Worm (Caenorhabditis elegans): ENCODE results near the gene H05C05.1.

Gene H05C05.1

DNA sequence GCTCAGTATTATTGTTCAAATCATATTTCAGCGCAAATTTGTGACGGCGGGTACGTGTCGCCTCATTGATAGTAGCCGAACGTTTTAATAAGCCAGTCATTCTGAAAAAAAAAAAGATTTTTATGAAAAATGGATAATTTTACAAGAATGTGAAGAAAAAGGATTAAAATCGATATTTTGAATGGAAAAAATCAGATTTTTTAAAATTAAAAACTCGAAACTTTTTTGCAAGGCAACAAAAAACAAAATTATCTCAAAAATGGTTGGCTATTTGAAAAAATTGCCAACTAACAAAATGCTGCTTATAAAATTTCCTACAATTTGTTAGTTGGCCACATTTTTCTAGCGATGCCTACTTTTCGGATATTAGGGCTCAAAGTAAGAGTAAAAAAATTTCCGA is 43.0 kb downstream of the H05C05.1 start, which contains the start of gene Y55D5A.4:
Y55D5A.4 (minus strand) TSS at position 101 of the 400 bp plus-strand sequence.
- no peak for TF ChIP-seq sma-9 (GFP tag; optimal IDR thresholded peaks at IDR 0.05)
- no peak for TF ChIP-seq sma-9 (tag; optimal IDR thresholded peaks at IDR 0.05)
- TF ChIP-seq nhr-11 (tag; optimal IDR thresholded peaks at IDR 0.05) = no peak
- TF ChIP-seq nhr-6 (tag; optimal IDR thresholded peaks at IDR 0.05) = no peak
- no peak for TF ChIP-seq ztf-11 (tag; optimal IDR thresholded peaks at IDR 0.05)
- no peak for TF ChIP-seq ZK546.5 (tag; optimal IDR thresholded peaks at IDR 0.05)

DNA sequence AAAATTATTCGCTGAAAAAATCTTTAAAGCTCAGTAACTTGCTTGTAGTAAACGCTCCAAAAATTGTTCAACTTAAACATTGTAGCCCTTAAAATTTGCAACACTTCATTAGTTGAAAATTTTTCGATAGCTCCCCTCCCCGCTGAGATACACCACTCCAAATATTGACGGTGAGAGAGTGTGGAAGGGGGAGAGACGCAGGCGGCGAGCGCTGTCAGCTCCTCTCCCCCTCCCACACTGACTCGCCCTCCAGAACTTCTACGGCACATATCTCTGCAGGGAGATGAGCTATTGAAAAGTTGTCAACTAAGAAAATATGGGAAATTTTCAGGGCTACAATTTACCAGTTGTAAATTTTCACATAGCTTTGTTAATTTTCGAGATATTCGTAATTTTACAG is 45.3 kb downstream of the H05C05.1 start:
- no peak for TF ChIP-seq ztf-1 (GFP tag; conservative IDR thresholded peaks at IDR 0.05)
- TF ChIP-seq skn-1 (tag; optimal IDR thresholded peaks at IDR 0.05) = no peak
- TF ChIP-seq nhr-77 (tag; optimal IDR thresholded peaks at IDR 0.05) = no peak
- no peak for TF ChIP-seq nhr-23 (tag; optimal IDR thresholded peaks at IDR 0.05)
- no peak for TF ChIP-seq unc-62 (GFP tag; optimal IDR thresholded peaks at IDR 0.05)
- TF ChIP-seq sma-3 (GFP tag; optimal IDR thresholded peaks at IDR 0.05) = no peak
- TF ChIP-seq unc-39 (tag; optimal IDR thresholded peaks at IDR 0.05) = no peak
- TF ChIP-seq ZK546.5 (tag; optimal IDR thresholded peaks at IDR 0.05) = no peak
- TF ChIP-seq mbf-1 (tag; optimal IDR thresholded peaks at IDR 0.05) = no peak
- no peak for TF ChIP-seq lin-11 (tag; optimal IDR thresholded peaks at IDR 0.05)
- no peak for TF ChIP-seq elt-1 (tag; optimal IDR thresholded peaks at IDR 0.05)
- no peak for TF ChIP-seq R02D3.7 (tag; optimal IDR thresholded peaks at IDR 0.05)
- TF ChIP-seq elt-3 (tag; optimal IDR thresholded peaks at IDR 0.05) = no peak
- no peak for TF ChIP-seq nhr-129 (tag; optimal IDR thresholded peaks at IDR 0.05)
- TF ChIP-seq nhr-11 (tag; optimal IDR thresholded peaks at IDR 0.05) = no peak
- TF ChIP-seq zag-1 (tag; optimal IDR thresholded peaks at IDR 0.05) = no peak
- TF ChIP-seq blmp-1 (tag; optimal IDR thresholded peaks at IDR 0.05; ENCODE audit: insufficient read depth) = no peak
- TF ChIP-seq aly-2 (tag; optimal IDR thresholded peaks at IDR 0.05) = no peak

DNA sequence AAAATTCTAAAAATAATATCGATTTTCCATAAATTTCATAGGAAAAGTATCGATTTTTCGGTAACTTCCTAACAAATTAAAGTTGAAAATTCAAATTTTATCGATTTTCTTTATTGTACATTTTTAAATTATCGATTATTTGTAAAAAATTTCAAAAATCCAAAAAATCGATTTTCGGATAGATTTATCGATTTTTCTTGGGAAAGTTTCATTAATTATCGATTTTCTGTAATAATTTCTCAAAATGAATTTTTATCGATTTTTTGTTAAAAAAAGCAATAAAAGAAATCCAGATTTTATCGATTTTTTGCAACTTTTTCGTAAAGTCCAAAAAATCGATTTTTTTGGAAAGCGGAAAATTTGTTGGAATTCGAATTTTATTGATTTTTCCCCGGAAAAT is 47.0 kb downstream of the H05C05.1 start:
- TF ChIP-seq mdl-1 (tag; optimal IDR thresholded peaks at IDR 0.05) = no peak
- TF ChIP-seq ama-1 (optimal IDR thresholded peaks at IDR 0.05) = no peak
- TF ChIP-seq nhr-25 (tag; optimal IDR thresholded peaks at IDR 0.05) = no peak
- TF ChIP-seq skn-1 (tag; optimal IDR thresholded peaks at IDR 0.05) = no peak
- TF ChIP-seq mbf-1 (tag; optimal IDR thresholded peaks at IDR 0.05) = no peak
- no peak for TF ChIP-seq nhr-77 (tag; optimal IDR thresholded peaks at IDR 0.05)
- no peak for TF ChIP-seq Y55F3AM.14 (GFP tag; optimal IDR thresholded peaks at IDR 0.05)
- no peak for TF ChIP-seq mab-5 (tag; optimal IDR thresholded peaks at IDR 0.05)
- TF ChIP-seq aly-2 (tag; optimal IDR thresholded peaks at IDR 0.05) = no peak
- no peak for TF ChIP-seq elt-3 (tag; optimal IDR thresholded peaks at IDR 0.05)
- TF ChIP-seq ceh-82 (tag; optimal IDR thresholded peaks at IDR 0.05) = no peak

DNA sequence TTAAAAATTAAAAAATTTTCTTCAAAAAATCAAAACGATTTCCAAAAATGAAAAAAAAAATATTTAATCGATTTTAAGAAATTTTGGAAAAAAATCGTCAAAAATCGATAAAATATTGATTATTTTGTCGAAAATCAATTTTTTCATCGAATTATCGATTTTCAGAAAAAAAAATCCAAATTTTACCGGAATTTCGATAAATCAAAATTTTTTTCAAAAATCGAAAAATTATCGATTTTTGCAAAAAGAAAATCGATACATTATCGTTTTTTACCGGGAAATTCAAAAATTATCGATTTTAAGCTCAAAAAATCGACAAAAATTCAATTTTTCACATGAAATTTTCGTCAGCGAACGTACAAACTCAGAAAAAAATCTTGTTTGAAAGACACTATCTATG is 48.4 kb downstream of the H05C05.1 start:
- TF ChIP-seq nhr-10 (tag; optimal IDR thresholded peaks at IDR 0.05) = no peak
- TF ChIP-seq F13H6.1 (tag; optimal IDR thresholded peaks at IDR 0.05) = no peak

All from whole organism, L2 larva.